Worm (Caenorhabditis elegans) whole organism, L1 larva: Measurements from ENCODE around the gene F55G7.5.

Source experiments
- C16A3.4 ChIP-seq: fragments of 150-350 bp; optimal IDR thresholded peaks from 2 replicates; lab custom pipeline; 2014; ENCODE audit warnings: missing biosample characterization, missing genetic modification characterization
- ceh-63 ChIP-seq: fragments of 200-800 bp; sonication (Bioruptor generic); optimal IDR thresholded peaks from 2 replicates; lab custom pipeline; 2018; ENCODE audit warnings: mild to moderate bottlenecking, missing genetic modification characterization, missing compliant biosample characterization
- ceh-8 ChIP-seq: fragments of 200-800 bp; sonication (Bioruptor generic); optimal IDR thresholded peaks from 2 replicates; lab custom pipeline; 2018; ENCODE audit warnings: mild to moderate bottlenecking, missing genetic modification characterization, moderate library complexity, missing compliant biosample characterization
- ces-1 ChIP-seq: fragments of 150-350 bp; optimal IDR thresholded peaks from 2 replicates; lab custom pipeline; 2014; ENCODE audit warnings: missing biosample characterization, missing genetic modification reagents, missing genetic modification characterization
- dpl-1 ChIP-seq, 3 experiments: fragments of 150-350 bp in 2 of 3; sonication (generic microtip) in 1 of 3; optimal IDR thresholded peaks; 2 replicates each; lab custom pipeline; 2014 to 2017; ENCODE audit warnings: missing biosample characterization in 3 of 3, missing genetic modification characterization in 3 of 3, missing genetic modification reagents in 3 of 3
- dsc-1 ChIP-seq: sonication (generic microtip); optimal IDR thresholded peaks from 2 replicates; lab custom pipeline; 2016; ENCODE audit warnings: mild to moderate bottlenecking, missing genetic modification characterization, missing compliant biosample characterization
- egl-13 ChIP-seq: sonication (generic microtip); optimal IDR thresholded peaks from 2 replicates; lab custom pipeline; 2016; ENCODE audit warnings: missing genotype, missing genetic modification reagents, missing genetic modification characterization, missing compliant biosample characterization
- egl-27 ChIP-seq, 2 experiments: fragments of 150-350 bp in 1 of 2; sonication (generic microtip); optimal IDR thresholded peaks; 3 replicates each; lab custom pipeline; 2017 to 2018; ENCODE audit warnings: missing biosample characterization in 2 of 2, missing genetic modification characterization in 2 of 2, missing genetic modification reagents in 2 of 2
- elt-2 ChIP-seq: sonication (generic microtip); optimal IDR thresholded peaks from 2 replicates; lab custom pipeline; 2016; ENCODE audit warnings: missing genetic modification characterization, mild to moderate bottlenecking, inconsistent platforms, missing compliant biosample characterization, missing genetic modification reagents
- elt-3 ChIP-seq, 6 experiments: fragments of 150-350 bp in 1 of 6; sonication (generic microtip); optimal IDR thresholded peaks; 2 replicates each; lab custom pipeline; 2017 to 2018; ENCODE audit warnings: missing biosample characterization in 6 of 6, missing genetic modification characterization in 6 of 6, inconsistent platforms in 1 of 6
- fkh-8 ChIP-seq: sonication (generic microtip); optimal IDR thresholded peaks from 2 replicates; lab custom pipeline; 2016; ENCODE audit warnings: mild to moderate bottlenecking, missing genetic modification characterization, missing compliant biosample characterization
- fos-1 ChIP-seq: fragments of 150-350 bp; optimal IDR thresholded peaks from 2 replicates; lab custom pipeline; 2014; ENCODE audit warnings: missing biosample characterization, missing genetic modification characterization
- grh-1 ChIP-seq: fragments of 200-800 bp; sonication (Bioruptor generic); IDR thresholded peaks from 2 replicates; pipeline ENCODE4 v1.3.6; 2022; ENCODE audit warnings: missing genetic modification reagents, missing genetic modification characterization, missing compliant biosample characterization
- hlh-17 ChIP-seq: fragments of 200-800 bp; sonication (Bioruptor generic); optimal IDR thresholded peaks from 2 replicates; lab custom pipeline; 2018; ENCODE audit warnings: missing genetic modification characterization, mild to moderate bottlenecking, missing compliant biosample characterization, moderate library complexity, borderline replicate concordance
- hlh-4 ChIP-seq: sonication (generic microtip); optimal IDR thresholded peaks from 2 replicates; lab custom pipeline; 2016; ENCODE audit warnings: mild to moderate bottlenecking, missing genetic modification characterization, missing compliant biosample characterization
- irx-1 ChIP-seq: sonication (generic microtip); optimal IDR thresholded peaks from 2 replicates; lab custom pipeline; 2016; ENCODE audit warnings: missing genetic modification characterization, missing compliant biosample characterization
- jun-1 ChIP-seq: fragments of 150-350 bp; optimal IDR thresholded peaks from 2 replicates; lab custom pipeline; 2014; ENCODE audit warnings: missing biosample characterization, missing genetic modification reagents, missing genetic modification characterization
- lin-13 ChIP-seq: fragments of 150-350 bp; optimal IDR thresholded peaks from 2 replicates; lab custom pipeline; 2014; ENCODE audit warnings: missing biosample characterization, missing genetic modification reagents, missing genetic modification characterization
- lin-14 ChIP-seq: fragments of 200-800 bp; sonication (Bioruptor generic); optimal IDR thresholded peaks from 2 replicates; lab custom pipeline; 2018; ENCODE audit warnings: mild to moderate bottlenecking, missing genetic modification characterization, moderate library complexity, missing compliant biosample characterization
- lin-35 ChIP-seq, 2 experiments: fragments of 150-350 bp; optimal IDR thresholded peaks; 2 replicates each; lab custom pipeline; 2014; ENCODE audit warnings: missing biosample characterization in 2 of 2, missing genetic modification characterization in 2 of 2, missing genetic modification reagents in 2 of 2
- lsy-2 ChIP-seq, 2 experiments: fragments of 150-350 bp; optimal IDR thresholded peaks; 2 replicates each; lab custom pipeline; 2014; ENCODE audit warnings: missing biosample characterization in 2 of 2, missing genetic modification characterization in 2 of 2
- mdl-1 ChIP-seq, 2 experiments: fragments of 150-350 bp; optimal IDR thresholded peaks; 2 replicates each; lab custom pipeline; 2014 to 2017; ENCODE audit warnings: missing biosample characterization in 2 of 2, missing genetic modification characterization in 2 of 2, inconsistent platforms in 1 of 2
- nhr-11 ChIP-seq: fragments of 150-350 bp; optimal IDR thresholded peaks from 2 replicates; lab custom pipeline; 2014; ENCODE audit warnings: missing biosample characterization, missing genetic modification characterization
- nhr-12 ChIP-seq: sonication (generic microtip); optimal IDR thresholded peaks from 2 replicates; lab custom pipeline; 2017; ENCODE audit warnings: missing biosample characterization, missing genetic modification characterization
- nhr-19 ChIP-seq: fragments of 200-800 bp; sonication (Bioruptor generic); conservative IDR thresholded peaks from 2 replicates; pipeline ENCODE4 v1.3.6; 2022; ENCODE audit warnings: missing genetic modification characterization, missing compliant biosample characterization
- nhr-20 ChIP-seq: sonication (generic microtip); optimal IDR thresholded peaks from 2 replicates; lab custom pipeline; 2016; ENCODE audit warnings: mild to moderate bottlenecking, missing genetic modification characterization, missing compliant biosample characterization
- nhr-237 ChIP-seq: fragments of 150-350 bp; optimal IDR thresholded peaks from 2 replicates; lab custom pipeline; 2014; ENCODE audit warnings: missing biosample characterization, missing genetic modification characterization
- nhr-28 ChIP-seq: fragments of 150-350 bp; optimal IDR thresholded peaks from 2 replicates; lab custom pipeline; 2014; ENCODE audit warnings: missing biosample characterization, missing genetic modification characterization
- nhr-71 ChIP-seq: sonication (generic microtip); optimal IDR thresholded peaks from 2 replicates; lab custom pipeline; 2016; ENCODE audit warnings: mild to moderate bottlenecking, missing genetic modification characterization, moderate library complexity, missing compliant biosample characterization
- nhr-76 ChIP-seq: sonication (generic microtip); optimal IDR thresholded peaks from 2 replicates; lab custom pipeline; 2017; ENCODE audit warnings: missing biosample characterization, missing genetic modification characterization
- nhr-84 ChIP-seq: sonication (generic microtip); optimal IDR thresholded peaks from 2 replicates; lab custom pipeline; 2017; ENCODE audit warnings: missing biosample characterization, missing genetic modification characterization
- nhr-85 ChIP-seq: sonication (generic microtip); peaks from one replicate; lab custom pipeline; 2016; ENCODE audit warnings: missing genetic modification characterization, inconsistent platforms, missing compliant biosample characterization
- pax-3 ChIP-seq: fragments of 200-800 bp; sonication (Bioruptor generic); optimal IDR thresholded peaks from 2 replicates; lab custom pipeline; 2018; ENCODE audit warnings: mild to moderate bottlenecking, missing genetic modification characterization, moderate library complexity, missing compliant biosample characterization
- pqm-1 ChIP-seq: sonication (generic microtip); optimal IDR thresholded peaks from 3 replicates; lab custom pipeline; 2017; ENCODE audit warnings: missing biosample characterization, missing genetic modification characterization
- skn-1 ChIP-seq: fragments of 150-350 bp; optimal IDR thresholded peaks from 2 replicates; lab custom pipeline; 2014; ENCODE audit warnings: missing biosample characterization, missing genetic modification characterization
- snu-23 ChIP-seq: sonication (generic microtip); optimal IDR thresholded peaks from 2 replicates; lab custom pipeline; 2016; ENCODE audit warnings: missing genetic modification characterization, missing compliant biosample characterization
- sox-4 ChIP-seq: sonication (generic microtip); optimal IDR thresholded peaks from 2 replicates; lab custom pipeline; 2016; ENCODE audit warnings: missing genetic modification characterization, missing compliant biosample characterization
- tbx-2 ChIP-seq: sonication (generic microtip); optimal IDR thresholded peaks from 2 replicates; lab custom pipeline; 2016; ENCODE audit warnings: missing genetic modification characterization, missing compliant biosample characterization
- unc-130 ChIP-seq: fragments of 150-350 bp; optimal IDR thresholded peaks from 2 replicates; lab custom pipeline; 2017; ENCODE audit warnings: missing biosample characterization, missing genetic modification characterization, inconsistent platforms
- unc-62 ChIP-seq: fragments of 150-350 bp; optimal IDR thresholded peaks from 2 replicates; lab custom pipeline; 2014; ENCODE audit warnings: missing biosample characterization, missing genetic modification reagents, missing genetic modification characterization
- unc-86 ChIP-seq: sonication (generic microtip); optimal IDR thresholded peaks from 2 replicates; lab custom pipeline; 2016; ENCODE audit warnings: missing genetic modification characterization, missing compliant biosample characterization
- vab-15 ChIP-seq: sonication (generic microtip); optimal IDR thresholded peaks from 2 replicates; lab custom pipeline; 2017; ENCODE audit warnings: missing genotype, mild to moderate bottlenecking, missing genetic modification characterization, missing compliant biosample characterization
- xbp-1 ChIP-seq: sonication (generic microtip); optimal IDR thresholded peaks from 2 replicates; lab custom pipeline; 2016; ENCODE audit warnings: missing genetic modification characterization, missing compliant biosample characterization
- zip-4 ChIP-seq: fragments of 200-800 bp; sonication (Bioruptor generic); optimal IDR thresholded peaks from 2 replicates; lab custom pipeline; 2018; ENCODE audit warnings: mild to moderate bottlenecking, missing genetic modification characterization, moderate library complexity, missing compliant biosample characterization

The F55G7.5 gene

ce11 chrX:11965163-11965562 is 26.4 kb upstream of the F55G7.5 start:
- peak in 1 of 2 experiments; percentile 40 for TF ChIP-seq lin-35 (GFP tag; optimal IDR thresholded peaks at IDR 0.05; lab: Kevin White, UChicago)
- TF ChIP-seq ceh-8 (GFP tag; lab: Kevin White, UChicago), result no peak
- peak; percentile 84 for TF ChIP-seq nhr-85 (tag; lab: Kevin White, UChicago)
- peak; percentile 65; the same call in 1 of the 2 replicates for TF ChIP-seq grh-1 (GFP tag; lab: Robert Waterston, UW)
- TF ChIP-seq lin-14 (GFP tag; lab: Kevin White, UChicago), result peak; percentile 53
- peak; percentile 64 for TF ChIP-seq nhr-20 (tag; lab: Kevin White, UChicago)
- TF ChIP-seq tbx-2 (tag; lab: Kevin White, UChicago), result peak; percentile 24
- TF ChIP-seq snu-23 (GFP tag; lab: Kevin White, UChicago), result peak; percentile 13
- TF ChIP-seq sox-4 (tag; lab: Kevin White, UChicago), result no peak
- no peak for TF ChIP-seq ces-1
- peak in 2 of 6 experiments; percentile 22 to 81 for TF ChIP-seq elt-3 (tag; optimal IDR thresholded peaks at IDR 0.05; lab: Kevin White, UChicago)
- TF ChIP-seq nhr-71 (tag; lab: Kevin White, UChicago), result peak; percentile 13
- TF ChIP-seq mdl-1 (tag; optimal IDR thresholded peaks at IDR 0.05; lab: Kevin White, UChicago), result peak in 1 of 2 experiments; percentile 1
- peak; percentile 10 for TF ChIP-seq nhr-19 (GFP tag; lab: Robert Waterston, UW)

ce11 chrX:11964555-11964954 is 25.8 kb upstream of the F55G7.5 start:
- TF ChIP-seq dpl-1 (GFP tag; optimal IDR thresholded peaks at IDR 0.05; lab: Kevin White, UChicago) (no peak), egl-27 (tag; optimal IDR thresholded peaks at IDR 0.05; lab: Kevin White, UChicago) (no peak), grh-1 (GFP tag; lab: Robert Waterston, UW) (no peak), elt-2 (tag; lab: Kevin White, UChicago) (peak; percentile 67), nhr-71 (tag; lab: Kevin White, UChicago) (peak; percentile 38), pqm-1 (tag; lab: Kevin White, UChicago) (peak; percentile 55), lin-14 (GFP tag; lab: Kevin White, UChicago) (peak; percentile 47), lsy-2 (tag; optimal IDR thresholded peaks at IDR 0.05; lab: Kevin White, UChicago) (peak in 1 of 2 experiments; percentile 2), elt-3 (tag; optimal IDR thresholded peaks at IDR 0.05; lab: Kevin White, UChicago) (peak in 5 of 6 experiments; percentile 14 to 93 (median 86)), nhr-19 (GFP tag; lab: Robert Waterston, UW) (peak; percentile 3; the same call in 1 of the 2 replicates)
- TF ChIP-seq, all 84 proteins: peak for 7

ce11 chrX:11963659-11964058 is 24.9 kb upstream of the F55G7.5 start:
- TF ChIP-seq nhr-76 (tag; lab: Kevin White, UChicago), result no peak
- no peak for TF ChIP-seq egl-13
- TF ChIP-seq fos-1, result no peak
- TF ChIP-seq nhr-84 (tag; lab: Kevin White, UChicago), result no peak
- no peak for TF ChIP-seq lin-35 (GFP tag; optimal IDR thresholded peaks at IDR 0.05; lab: Kevin White, UChicago)
- no peak for TF ChIP-seq pqm-1 (tag; lab: Kevin White, UChicago)
- no peak for TF ChIP-seq zip-4 (GFP tag; lab: Kevin White, UChicago)
- TF ChIP-seq skn-1 (tag; lab: Kevin White, UChicago), result peak; percentile 10
- TF ChIP-seq hlh-4 (tag; lab: Kevin White, UChicago), result no peak
- TF ChIP-seq unc-62 (GFP tag; lab: Kevin White, UChicago), result no peak
- TF ChIP-seq nhr-28 (tag; lab: Kevin White, UChicago), result no peak
- TF ChIP-seq C16A3.4 (tag; lab: Kevin White, UChicago), result no peak
- TF ChIP-seq nhr-12, result no peak
- no peak for TF ChIP-seq elt-3 (tag; optimal IDR thresholded peaks at IDR 0.05; lab: Kevin White, UChicago)
- TF ChIP-seq nhr-71 (tag; lab: Kevin White, UChicago), result peak; percentile 12
- peak; percentile 76 for TF ChIP-seq nhr-85 (tag; lab: Kevin White, UChicago)
- TF ChIP-seq nhr-237 (tag; lab: Kevin White, UChicago), result no peak
- TF ChIP-seq jun-1 (tag; lab: Kevin White, UChicago), result no peak
- no peak for TF ChIP-seq tbx-2 (tag; lab: Kevin White, UChicago)
- no peak for TF ChIP-seq mdl-1 (tag; optimal IDR thresholded peaks at IDR 0.05; lab: Kevin White, UChicago)
- no peak for TF ChIP-seq irx-1
- TF ChIP-seq xbp-1, result no peak
- no peak for TF ChIP-seq fkh-8 (tag; lab: Kevin White, UChicago)
- TF ChIP-seq unc-130 (tag; lab: Kevin White, UChicago), result no peak
- TF ChIP-seq hlh-17 (GFP tag; lab: Kevin White, UChicago), result no peak
- TF ChIP-seq snu-23 (GFP tag; lab: Kevin White, UChicago), result peak; percentile 25
- peak; percentile 40 for TF ChIP-seq lin-14 (GFP tag; lab: Kevin White, UChicago)
- TF ChIP-seq pax-3 (tag; lab: Kevin White, UChicago), result no peak
- no peak for TF ChIP-seq lin-13 (GFP tag; lab: Kevin White, UChicago)
- TF ChIP-seq grh-1 (GFP tag; lab: Robert Waterston, UW), result peak; percentile 10; the same call in 1 of the 2 replicates
- no peak for TF ChIP-seq ceh-63
- no peak for TF ChIP-seq vab-15 (tag; lab: Kevin White, UChicago)
- no peak for TF ChIP-seq nhr-11 (tag; lab: Kevin White, UChicago)
- no peak for TF ChIP-seq dsc-1 (tag; lab: Kevin White, UChicago)
- TF ChIP-seq ces-1, result no peak
- no peak for TF ChIP-seq unc-86 (tag; lab: Kevin White, UChicago)
